Worm (Caenorhabditis elegans) whole organism, L4 larva: Measurements from ENCODE around the gene dmsr-13.

Experiments
- aly-2 ChIP-seq: sonication (generic microtip); optimal IDR thresholded peaks from 2 replicates; lab custom pipeline; 2018; ENCODE audit warnings: missing biosample characterization, missing genetic modification characterization
- attf-4 ChIP-seq: sonication (generic microtip); optimal IDR thresholded peaks from 3 replicates; lab custom pipeline; 2017; ENCODE audit warnings: missing biosample characterization, missing genetic modification characterization
- egl-27 ChIP-seq: sonication (generic microtip); optimal IDR thresholded peaks from 3 replicates; lab custom pipeline; 2017; ENCODE audit warnings: missing biosample characterization, missing genetic modification reagents, missing genetic modification characterization
- egl-43 ChIP-seq: fragments of 200-800 bp; sonication (Bioruptor generic); IDR thresholded peaks from 2 replicates; pipeline ENCODE4 v1.3.6; 2022; ENCODE audit warnings: missing genetic modification reagents, missing genetic modification characterization, missing compliant biosample characterization
- lsy-2 ChIP-seq, 2 experiments: fragments of 150-350 bp in 1 of 2; sonication (generic microtip) in 1 of 2; optimal IDR thresholded peaks; 2 replicates each; lab custom pipeline; 2014 to 2017; ENCODE audit warnings: missing biosample characterization in 2 of 2, missing genetic modification characterization in 2 of 2
- mdl-1 ChIP-seq, 2 experiments: fragments of 150-350 bp in 1 of 2; sonication (generic microtip) in 1 of 2; optimal IDR thresholded peaks; 2 replicates each; lab custom pipeline; 2014 to 2017; ENCODE audit warnings: missing biosample characterization in 2 of 2, missing genetic modification characterization in 2 of 2
- mxl-2 ChIP-seq: fragments of 200-800 bp; sonication (Bioruptor generic); conservative IDR thresholded peaks from 2 replicates; pipeline ENCODE4 v1.3.6; 2022; ENCODE audit warnings: missing genetic modification reagents, missing genetic modification characterization, missing compliant biosample characterization
- nhr-11 ChIP-seq: fragments of 150-350 bp; optimal IDR thresholded peaks from 2 replicates; lab custom pipeline; 2014; ENCODE audit warnings: missing biosample characterization, missing genetic modification characterization
- pha-4 ChIP-seq, 2 experiments: fragments of 150-350 bp in 1 of 2; fragments of 200-800 bp in 1 of 2; sonication (Bioruptor generic) in 1 of 2; IDR thresholded peaks in 1 of 2; optimal IDR thresholded peaks in 1 of 2; 2 replicates each; pipeline versions ENCODE4 v1.3.6 to Lab custom; 2014 to 2022; ENCODE audit warnings: missing genetic modification characterization in 2 of 2, missing genetic modification reagents in 2 of 2, missing biosample characterization in 1 of 2, missing compliant biosample characterization in 1 of 2
- zag-1 ChIP-seq: fragments of 150-350 bp; optimal IDR thresholded peaks from 2 replicates; lab custom pipeline; 2014; ENCODE audit warnings: missing biosample characterization, missing genetic modification characterization

DNA sequence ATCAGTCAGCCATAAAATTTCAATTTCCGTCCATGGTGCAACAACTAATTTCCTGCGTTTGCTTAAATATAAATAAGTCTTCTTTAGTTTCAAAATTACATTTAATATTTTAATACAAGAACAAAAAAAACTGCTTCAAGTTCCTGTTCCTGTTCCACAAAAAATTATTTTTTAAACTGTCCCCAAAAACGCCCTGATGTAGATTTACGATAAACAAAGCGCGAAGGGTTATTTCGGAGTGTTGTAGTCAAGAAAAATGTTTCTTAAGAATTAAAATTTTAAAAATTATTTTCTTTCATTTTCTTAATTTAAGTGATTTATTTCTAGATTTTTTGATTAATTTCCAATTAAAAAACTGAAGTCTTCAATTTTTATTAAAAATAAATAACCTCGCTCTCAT lies 18.9 kb upstream of the dmsr-13 start, which contains the start of gene T15B7.15:
- TF ChIP-seq mdl-1 (tag; optimal IDR thresholded peaks at IDR 0.05; lab: Kevin White, UChicago) (no peak), egl-43 (GFP tag; lab: Robert Waterston, UW) (no peak), zag-1 (no peak), lsy-2 (tag; optimal IDR thresholded peaks at IDR 0.05; lab: Kevin White, UChicago) (no peak), egl-27 (no peak), pha-4 (GFP tag; IDR thresholded peaks at IDR 0.05; lab: Robert Waterston, UW) (no peak), pha-4 (tag; optimal IDR thresholded peaks at IDR 0.05; lab: Kevin White, UChicago) (no peak), aly-2 (tag; lab: Kevin White, UChicago) (no peak), mxl-2 (GFP tag; lab: Robert Waterston, UW) (no peak), nhr-11 (tag; lab: Kevin White, UChicago) (no peak), attf-4 (tag; lab: Kevin White, UChicago) (no peak)
